Worm (Caenorhabditis elegans) whole organism, midembryonic: ENCODE data around the gene D1054.1.

ENCODE experiments used
- cog-1 ChIP-seq: sonication (generic microtip); optimal IDR thresholded peaks from 2 replicates; lab custom pipeline; 2016; ENCODE audit warnings: missing genetic modification characterization, missing compliant biosample characterization
- flt-1 ChIP-seq: fragments of 200-800 bp; sonication (Bioruptor generic); IDR thresholded peaks from 2 replicates; pipeline ENCODE4 v1.3.6; 2022; ENCODE audit warnings: missing genetic modification characterization, missing compliant biosample characterization
- med-1 ChIP-seq: sonication (generic microtip); optimal IDR thresholded peaks from 2 replicates; lab custom pipeline; 2017; ENCODE audit warnings: missing genetic modification characterization, mild to moderate bottlenecking, missing compliant biosample characterization, antibody characterized with exemption, missing genetic modification reagents; ENCODE audit not compliant: insufficient read depth
- ztf-29 ChIP-seq: fragments of 200-800 bp; sonication (Bioruptor generic); IDR thresholded peaks from 2 replicates; pipeline ENCODE4 v1.3.6; 2022; ENCODE audit warnings: missing genetic modification reagents, missing genetic modification characterization, missing compliant biosample characterization

DNA sequence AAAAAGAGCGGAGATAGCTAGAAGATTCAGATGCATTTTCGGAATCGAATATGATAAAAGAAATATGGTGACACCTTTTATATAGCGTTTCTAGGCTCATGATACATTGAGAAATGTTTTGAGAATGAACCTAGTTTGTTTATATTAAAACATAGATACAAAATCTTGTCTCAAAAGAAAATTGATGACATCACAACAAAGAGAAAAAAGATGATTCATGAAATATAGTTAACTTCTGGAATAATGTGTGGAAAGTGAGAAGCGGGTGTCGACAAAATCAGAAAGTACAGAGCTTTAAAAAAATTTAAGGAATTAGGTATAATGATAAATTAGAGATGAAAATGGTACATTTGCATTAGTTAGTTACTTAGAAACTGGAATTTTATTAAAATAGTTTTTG lies 22.8 kb upstream of the D1054.1 start, which contains the start of gene D1054.10:
- TF ChIP-seq cog-1 (tag; lab: Kevin White, UChicago) (no peak), ztf-29 (GFP tag; lab: Robert Waterston, UW) (no peak), flt-1 (GFP tag; lab: Robert Waterston, UW) (no peak), med-1 (GFP tag; lab: Kevin White, UChicago) (no peak)
